Fruit fly (Drosophila melanogaster) whole organism, embryonic: ENCODE measurements around the gene Vti1b.

ENCODE experiments used
- Adf1 ChIP-seq: fragments of 200-800 bp; sonication (Bioruptor generic); IDR thresholded peaks from 2 replicates; pipeline ENCODE4 v1.3.6; 2022; ENCODE audit warnings: missing biosample characterization, missing genetic modification characterization
- CG10543 ChIP-seq: fragments of 200-800 bp; sonication (Bioruptor generic); optimal IDR thresholded peaks from 3 replicates; lab custom pipeline; 2017; ENCODE audit warnings: missing biosample characterization, mild to moderate bottlenecking, missing genetic modification characterization, moderate library complexity
- CG11456 ChIP-seq: fragments of 200-800 bp; sonication (Bioruptor generic); IDR thresholded peaks from 3 replicates; pipeline ENCODE4 v1.3.6; 2022; ENCODE audit warnings: missing biosample characterization, missing genetic modification characterization
- CG11723 ChIP-seq: fragments of 200-800 bp; sonication (Bioruptor generic); optimal IDR thresholded peaks from 2 replicates; lab custom pipeline; 2017; ENCODE audit warnings: missing biosample characterization, mild to moderate bottlenecking, missing genetic modification characterization
- CG12744 ChIP-seq: fragments of 200-800 bp; sonication (Bioruptor generic); optimal IDR thresholded peaks from 2 replicates; lab custom pipeline; 2016; ENCODE audit warnings: missing biosample characterization, missing genetic modification characterization
- CG15479 ChIP-seq: fragments of 200-800 bp; sonication (Bioruptor generic); optimal IDR thresholded peaks from 3 replicates; lab custom pipeline; 2019; ENCODE audit warnings: missing biosample characterization, mild to moderate bottlenecking, missing genetic modification characterization, moderate library complexity
- CG1603 ChIP-seq: fragments of 200-800 bp; sonication (Bioruptor generic); optimal IDR thresholded peaks from 2 replicates; lab custom pipeline; 2019; ENCODE audit warnings: missing biosample characterization, mild to moderate bottlenecking, missing genetic modification characterization, moderate library complexity
- CG17612 ChIP-seq: fragments of 200-800 bp; sonication (Bioruptor generic); IDR thresholded peaks from 2 replicates; pipeline ENCODE4 v1.3.6; 2022; ENCODE audit warnings: missing biosample characterization, missing genetic modification characterization
- CG2129 ChIP-seq: fragments of 200-800 bp; sonication (Bioruptor generic); IDR thresholded peaks from 2 replicates; pipeline ENCODE4 v1.3.6; 2022; ENCODE audit warnings: missing biosample characterization, missing genetic modification characterization; ENCODE audit not compliant: partially characterized antibody
- CG2712 ChIP-seq: fragments of 200-800 bp; optimal IDR thresholded peaks from 3 replicates; lab custom pipeline; 2019; ENCODE audit warnings: missing biosample characterization, mild to moderate bottlenecking, missing genetic modification characterization, moderate library complexity
- CG4707 ChIP-seq: fragments of 200-800 bp; sonication (Bioruptor generic); optimal IDR thresholded peaks from 2 replicates; lab custom pipeline; 2018; ENCODE audit warnings: missing biosample characterization, mild to moderate bottlenecking, missing genetic modification characterization, moderate library complexity
- CG6683 ChIP-seq: fragments of 200-800 bp; sonication (Bioruptor generic); optimal IDR thresholded peaks from 2 replicates; lab custom pipeline; 2017; ENCODE audit warnings: missing biosample characterization, mild to moderate bottlenecking, missing genetic modification characterization, missing genetic modification reagents
- CG6765 ChIP-seq: fragments of 200-800 bp; sonication (Bioruptor generic); optimal IDR thresholded peaks from 3 replicates; lab custom pipeline; 2017; ENCODE audit warnings: missing biosample characterization, mild to moderate bottlenecking, missing genetic modification characterization
- CG9817 ChIP-seq: fragments of 200-800 bp; sonication (Bioruptor generic); optimal IDR thresholded peaks from 2 replicates; lab custom pipeline; 2018; ENCODE audit warnings: missing biosample characterization, mild to moderate bottlenecking, missing genetic modification characterization, moderate library complexity
- CHES-1-like ChIP-seq: fragments of 200-800 bp; sonication (Bioruptor generic); optimal IDR thresholded peaks from 2 replicates; lab custom pipeline; 2016; ENCODE audit warnings: missing biosample characterization, missing genetic modification characterization
- CkIIα-i1 ChIP-seq: fragments of 200-800 bp; sonication (Bioruptor generic); IDR thresholded peaks from 2 replicates; pipeline ENCODE4 v1.3.6; 2022; ENCODE audit warnings: missing biosample characterization, missing genetic modification characterization
- Doc2 ChIP-seq: fragments of 200-800 bp; sonication (Bioruptor generic); IDR thresholded peaks from 2 replicates; pipeline ENCODE4 v1.3.6; 2022; ENCODE audit warnings: missing biosample characterization, missing genetic modification characterization
- Drgx ChIP-seq: fragments of 200-800 bp; sonication (Bioruptor generic); IDR thresholded peaks from 2 replicates; pipeline ENCODE4 v1.3.6; 2022; ENCODE audit warnings: missing biosample characterization, missing genetic modification characterization
- Eip74EF ChIP-seq, 2 experiments: fragments of 200-800 bp in 1 of 2; fragments of >200 bp in 1 of 2; sonication (Bioruptor generic) in 1 of 2; optimal IDR thresholded peaks; 2 replicates each; lab custom pipeline; 2017 to 2019; ENCODE audit warnings: missing biosample characterization in 2 of 2, missing genetic modification characterization in 2 of 2, mild to moderate bottlenecking in 1 of 2, moderate library complexity in 1 of 2
- Ets65A ChIP-seq: fragments of 200-800 bp; sonication (Bioruptor generic); peaks from one replicate; lab custom pipeline; 2016; ENCODE audit warnings: missing biosample characterization, missing genetic modification characterization
- HHEX ChIP-seq: fragments of 200-800 bp; sonication (Bioruptor generic); optimal IDR thresholded peaks from 3 replicates; lab custom pipeline; 2017; ENCODE audit warnings: missing biosample characterization, mild to moderate bottlenecking, missing genetic modification characterization, missing genetic modification reagents
- Hr78 ChIP-seq, 2 experiments: fragments of 200-800 bp in 1 of 2; fragments of >200 bp in 1 of 2; sonication (Bioruptor generic) in 1 of 2; optimal IDR thresholded peaks; 2 replicates each; lab custom pipeline; 2017 to 2019; ENCODE audit warnings: missing biosample characterization in 2 of 2, missing genetic modification characterization in 2 of 2, mild to moderate bottlenecking in 1 of 2, moderate library complexity in 1 of 2
- Hsf ChIP-seq: fragments of 200-800 bp; sonication (Bioruptor generic); optimal IDR thresholded peaks from 3 replicates; lab custom pipeline; 2016; ENCODE audit warnings: missing biosample characterization, missing genetic modification characterization
- Jarid2 ChIP-seq: fragments of 200-800 bp; sonication (Bioruptor generic); optimal IDR thresholded peaks from 3 replicates; lab custom pipeline; 2017; ENCODE audit warnings: mild to moderate bottlenecking, missing biosample characterization, missing genetic modification reagents, missing genetic modification characterization
- MESR4 ChIP-seq: fragments of 200-800 bp; sonication (Bioruptor generic); optimal IDR thresholded peaks from 2 replicates; lab custom pipeline; 2018; ENCODE audit warnings: missing biosample characterization, mild to moderate bottlenecking, missing genetic modification characterization, moderate library complexity
- Meics ChIP-seq: fragments of 200-800 bp; sonication (Bioruptor generic); optimal IDR thresholded peaks from 2 replicates; lab custom pipeline; 2017; ENCODE audit warnings: missing biosample characterization, mild to moderate bottlenecking, missing genetic modification characterization
- NFAT ChIP-seq: fragments of 200-800 bp; sonication (Bioruptor generic); IDR thresholded peaks from 2 replicates; pipeline ENCODE4 v1.3.6; 2022; ENCODE audit warnings: missing biosample characterization, missing genetic modification characterization
- Scr ChIP-seq: fragments of 200-800 bp; sonication (Bioruptor generic); IDR thresholded peaks from 2 replicates; pipeline ENCODE4 v1.3.6; 2022; ENCODE audit warnings: missing biosample characterization, missing genetic modification characterization; ENCODE audit not compliant: partially characterized antibody
- Xbp1 ChIP-seq: fragments of 200-800 bp; sonication (Bioruptor generic); optimal IDR thresholded peaks from 3 replicates; lab custom pipeline; 2016; ENCODE audit warnings: missing biosample characterization, mild to moderate bottlenecking, missing genetic modification characterization
- al ChIP-seq: fragments of 200-800 bp; sonication (Bioruptor generic); IDR thresholded peaks from 2 replicates; pipeline ENCODE4 v1.3.6; 2022; ENCODE audit warnings: missing biosample characterization, missing genetic modification characterization
- chm ChIP-seq: fragments of 200-800 bp; sonication (Bioruptor generic); IDR thresholded peaks from 2 replicates; pipeline ENCODE4 v1.3.6; 2022; ENCODE audit warnings: missing biosample characterization, missing genetic modification characterization
- exex ChIP-seq: fragments of 200-800 bp; sonication (Bioruptor generic); optimal IDR thresholded peaks from 4 replicates; lab custom pipeline; 2018; ENCODE audit warnings: missing biosample characterization, mild to moderate bottlenecking, missing genetic modification characterization, moderate library complexity
- ftz-f1 ChIP-seq: fragments of 200-800 bp; sonication (Bioruptor generic); optimal IDR thresholded peaks from 2 replicates; lab custom pipeline; 2016; ENCODE audit warnings: missing biosample characterization, missing genetic modification characterization
- gfzf ChIP-seq: fragments of 200-800 bp; sonication (Bioruptor generic); optimal IDR thresholded peaks from 2 replicates; lab custom pipeline; 2016; ENCODE audit warnings: missing biosample characterization, mild to moderate bottlenecking, missing genetic modification characterization, moderate library complexity
- lola ChIP-seq, 3 experiments: fragments of >200 bp in 2 of 3; fragments of 200-800 bp in 1 of 3; sonication (Bioruptor generic) in 1 of 3; optimal IDR thresholded peaks; 2 replicates each; lab custom pipeline; 2017 to 2019; ENCODE audit warnings: missing biosample characterization in 3 of 3, missing genetic modification characterization in 3 of 3, mild to moderate bottlenecking in 1 of 3, moderate library complexity in 1 of 3
- p53 ChIP-seq: fragments of 200-800 bp; sonication (Bioruptor generic); optimal IDR thresholded peaks from 2 replicates; lab custom pipeline; 2016; ENCODE audit warnings: missing biosample characterization, missing genetic modification characterization
- ranshi ChIP-seq: fragments of 200-800 bp; sonication (Bioruptor generic); IDR thresholded peaks from 2 replicates; pipeline ENCODE4 v1.3.6; 2022; ENCODE audit warnings: missing biosample characterization, missing genetic modification characterization
- rib ChIP-seq: fragments of 200-800 bp; sonication (Bioruptor generic); IDR thresholded peaks from 2 replicates; pipeline ENCODE4 v1.3.6; 2022; ENCODE audit warnings: missing biosample characterization, missing genetic modification characterization
- sqz ChIP-seq: fragments of 200-800 bp; sonication (Bioruptor generic); optimal IDR thresholded peaks from 3 replicates; lab custom pipeline; 2018; ENCODE audit warnings: missing biosample characterization, mild to moderate bottlenecking, missing genetic modification characterization
- tll ChIP-seq, 2 experiments: fragments of 200-800 bp in 1 of 2; fragments of >200 bp in 1 of 2; sonication (Bioruptor generic) in 1 of 2; optimal IDR thresholded peaks; 2 replicates each; lab custom pipeline; 2017 to 2019; ENCODE audit warnings: missing biosample characterization in 2 of 2, missing genetic modification characterization in 2 of 2, mild to moderate bottlenecking in 1 of 2, moderate library complexity in 1 of 2
- twi ChIP-seq: fragments of 200-800 bp; optimal IDR thresholded peaks from 2 replicates; lab custom pipeline; 2019; ENCODE audit warnings: missing biosample characterization, mild to moderate bottlenecking, missing genetic modification characterization, moderate library complexity
- zf30C ChIP-seq: fragments of 200-800 bp; sonication (Bioruptor generic); optimal IDR thresholded peaks from 3 replicates; lab custom pipeline; 2018; ENCODE audit warnings: missing biosample characterization, mild to moderate bottlenecking, missing genetic modification characterization

Gene Vti1b

DNA sequence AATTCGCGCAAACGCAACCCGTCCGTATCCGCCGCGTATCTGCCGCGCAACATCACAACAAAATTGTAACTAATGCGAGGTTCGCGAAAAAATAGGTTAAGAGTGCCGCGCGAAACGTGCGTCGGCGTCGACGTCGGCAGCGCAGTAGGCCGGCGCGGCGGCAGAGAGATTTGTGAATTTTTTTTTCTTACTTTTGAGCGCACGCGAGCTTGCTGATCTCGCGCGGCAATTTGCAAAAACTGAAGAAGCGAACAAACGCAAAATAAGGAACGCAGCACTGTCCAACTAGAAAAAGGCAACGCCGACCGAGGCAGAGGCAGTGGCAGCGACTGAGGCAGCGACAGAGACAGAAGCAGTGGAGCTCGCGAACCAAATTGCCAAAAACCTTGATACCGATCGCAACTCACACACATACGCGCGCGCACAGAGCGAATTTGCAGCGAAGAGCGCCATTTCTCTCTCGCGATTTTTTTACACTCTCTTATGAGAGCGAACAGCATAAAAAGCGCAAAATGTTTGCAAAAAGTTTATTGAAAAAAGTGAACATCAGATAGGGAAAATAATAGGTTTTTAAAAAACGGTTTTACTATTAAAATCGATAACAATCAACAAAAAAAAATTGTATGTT is 50.5 kb downstream of the Vti1b start (continued):
- TF ChIP-seq Eip74EF (GFP tag; optimal IDR thresholded peaks at IDR 0.05; lab: Kevin White, UChicago) (no peak), MESR4 (GFP tag; lab: Kevin White, UChicago) (no peak), tll (GFP tag; optimal IDR thresholded peaks at IDR 0.05; lab: Kevin White, UChicago) (no peak), Hsf (no peak), twi (tag; lab: Kevin White, UChicago) (no peak), zf30C (GFP tag; lab: Kevin White, UChicago) (no peak), CG15479 (GFP tag; lab: Kevin White, UChicago) (no peak), ranshi (GFP tag; lab: Robert Waterston, UW) (no peak), Drgx (GFP tag; lab: Robert Waterston, UW) (peak; percentile 56; the same call in 1 of the 2 replicates), Scr (GFP tag; lab: Robert Waterston, UW) (0 out of 2 replicates have a peak, but pooled peaks have one; percentile 7), sqz (GFP tag; lab: Kevin White, UChicago) (no peak), CG1603 (tag; lab: Kevin White, UChicago) (no peak), CG10543 (GFP tag; lab: Kevin White, UChicago) (no peak), CG2712 (tag; lab: Kevin White, UChicago) (no peak), CG9817 (tag; lab: Kevin White, UChicago) (no peak), CG17612 (GFP tag; lab: Robert Waterston, UW) (no peak), lola (GFP tag; optimal IDR thresholded peaks at IDR 0.05; lab: Kevin White, UChicago) (no peak), CG6765 (GFP tag; lab: Kevin White, UChicago) (no peak), Jarid2 (no peak), p53 (no peak), CG12744 (no peak), CG6683 (GFP tag; lab: Kevin White, UChicago) (no peak), Doc2 (no peak), HHEX (no peak), rib (GFP tag; lab: Robert Waterston, UW) (peak; percentile 80), CG11456 (GFP tag; lab: Robert Waterston, UW) (no peak), NFAT (GFP tag; lab: Robert Waterston, UW) (no peak), Xbp1 (GFP tag; lab: Kevin White, UChicago) (no peak), Hr78 (GFP tag; optimal IDR thresholded peaks at IDR 0.05; lab: Kevin White, UChicago) (no peak), Meics (no peak), CG2129 (GFP tag; lab: Robert Waterston, UW) (no peak), CG4707 (no peak), gfzf (no peak), al (GFP tag; lab: Robert Waterston, UW) (no peak), CHES-1-like (GFP tag; lab: Kevin White, UChicago) (no peak), Ets65A (GFP tag; lab: Kevin White, UChicago) (peak; percentile 10), CkIIα-i1 (no peak), CG11723 (GFP tag; lab: Kevin White, UChicago) (no peak), chm (GFP tag; lab: Robert Waterston, UW) (no peak), Adf1 (GFP tag; lab: Robert Waterston, UW) (peak; percentile 97), exex (tag; lab: Kevin White, UChicago) (peak; percentile 18), ftz-f1 (GFP tag; lab: Kevin White, UChicago) (peak; percentile 25)
